Fruit fly (Drosophila melanogaster) whole organism, embryonic: Measurements from ENCODE around the gene Ir75d.

ENCODE experiments used
- ATbp ChIP-seq: fragments of 200-800 bp; sonication (Bioruptor generic); optimal IDR thresholded peaks from 2 replicates; lab custom pipeline; 2017; ENCODE audit warnings: missing biosample characterization, mild to moderate bottlenecking, missing genetic modification characterization, missing genetic modification reagents
- Aef1 ChIP-seq: fragments of 200-800 bp; sonication (Bioruptor generic); IDR thresholded peaks from 3 replicates; pipeline ENCODE4 v1.3.6; 2022; ENCODE audit warnings: missing biosample characterization, missing genetic modification characterization
- Antp ChIP-seq: fragments of 200-800 bp; sonication (Bioruptor generic); optimal IDR thresholded peaks from 3 replicates; lab custom pipeline; 2016; ENCODE audit warnings: missing biosample characterization, missing genetic modification characterization
- Asciz ChIP-seq: fragments of 200-800 bp; sonication (Bioruptor generic); optimal IDR thresholded peaks from 2 replicates; lab custom pipeline; 2017; ENCODE audit warnings: missing biosample characterization, mild to moderate bottlenecking, missing genetic modification characterization, missing genetic modification reagents
- CG10209 ChIP-seq: fragments of 200-800 bp; sonication (Bioruptor generic); optimal IDR thresholded peaks from 3 replicates; lab custom pipeline; 2017; ENCODE audit warnings: missing biosample characterization, mild to moderate bottlenecking, missing genetic modification characterization, missing genetic modification reagents
- CG1024 ChIP-seq: fragments of 200-800 bp; sonication (Bioruptor generic); IDR thresholded peaks from 2 replicates; pipeline ENCODE4 v1.3.6; 2022; ENCODE audit warnings: missing biosample characterization, missing genetic modification characterization
- CG10431 ChIP-seq: fragments of 200-800 bp; sonication (Bioruptor generic); optimal IDR thresholded peaks from 3 replicates; lab custom pipeline; 2018; ENCODE audit warnings: missing biosample characterization, mild to moderate bottlenecking, missing genetic modification characterization
- CG11085 ChIP-seq: fragments of 200-800 bp; sonication (Bioruptor generic); IDR thresholded peaks from 2 replicates; pipeline ENCODE4 v1.3.6; 2022; ENCODE audit warnings: missing biosample characterization, missing genetic modification characterization
- CG11247 ChIP-seq: fragments of 200-800 bp; sonication (Bioruptor generic); IDR thresholded peaks from 2 replicates; pipeline ENCODE4 v1.3.6; 2022; ENCODE audit warnings: missing biosample characterization, missing genetic modification characterization
- CG11456 ChIP-seq: fragments of 200-800 bp; sonication (Bioruptor generic); IDR thresholded peaks from 3 replicates; pipeline ENCODE4 v1.3.6; 2022; ENCODE audit warnings: missing biosample characterization, missing genetic modification characterization
- CG12071 ChIP-seq: fragments of 200-800 bp; sonication (Bioruptor generic); optimal IDR thresholded peaks from 3 replicates; lab custom pipeline; 2018; ENCODE audit warnings: missing biosample characterization, mild to moderate bottlenecking, missing genetic modification characterization
- CG12942 ChIP-seq: fragments of 200-800 bp; sonication (Bioruptor generic); optimal IDR thresholded peaks from 3 replicates; lab custom pipeline; 2016; ENCODE audit warnings: missing biosample characterization, missing genetic modification characterization
- CG13775 ChIP-seq: fragments of 200-800 bp; sonication (Bioruptor generic); optimal IDR thresholded peaks from 3 replicates; lab custom pipeline; 2017; ENCODE audit warnings: missing biosample characterization, mild to moderate bottlenecking, missing genetic modification characterization
- CG15269 ChIP-seq: fragments of 200-800 bp; sonication (Bioruptor generic); optimal IDR thresholded peaks from 2 replicates; lab custom pipeline; 2018; ENCODE audit warnings: missing biosample characterization, mild to moderate bottlenecking, missing genetic modification characterization, moderate library complexity
- CG17568 ChIP-seq: fragments of 200-800 bp; sonication (Bioruptor generic); optimal IDR thresholded peaks from 2 replicates; lab custom pipeline; 2018; ENCODE audit warnings: missing biosample characterization, mild to moderate bottlenecking, missing genetic modification characterization, moderate library complexity
- CG2116 ChIP-seq: fragments of 200-800 bp; sonication (Bioruptor generic); optimal IDR thresholded peaks from 3 replicates; lab custom pipeline; 2018; ENCODE audit warnings: missing biosample characterization, mild to moderate bottlenecking, missing genetic modification characterization
- CG2120 ChIP-seq: fragments of 200-800 bp; sonication (Bioruptor generic); optimal IDR thresholded peaks from 3 replicates; lab custom pipeline; 2016; ENCODE audit warnings: missing biosample characterization, missing genetic modification characterization
- CG3065 ChIP-seq: fragments of 200-800 bp; sonication (Bioruptor generic); optimal IDR thresholded peaks from 2 replicates; lab custom pipeline; 2016; ENCODE audit warnings: missing biosample characterization, missing genetic modification characterization
- CG33213 ChIP-seq: fragments of 200-800 bp; sonication (Bioruptor generic); optimal IDR thresholded peaks from 3 replicates; lab custom pipeline; 2016; ENCODE audit warnings: missing biosample characterization, missing genetic modification characterization
- CG42726 ChIP-seq: fragments of 200-800 bp; sonication (Bioruptor generic); IDR thresholded peaks from 2 replicates; pipeline ENCODE4 v1.3.6; 2022; ENCODE audit warnings: missing biosample characterization, missing genetic modification characterization; ENCODE audit not compliant: partially characterized antibody
- CG4328 ChIP-seq: fragments of 200-800 bp; sonication (Bioruptor generic); optimal IDR thresholded peaks from 3 replicates; lab custom pipeline; 2017; ENCODE audit warnings: missing biosample characterization, missing genetic modification reagents, missing genetic modification characterization
- CG6683 ChIP-seq: fragments of 200-800 bp; sonication (Bioruptor generic); optimal IDR thresholded peaks from 2 replicates; lab custom pipeline; 2017; ENCODE audit warnings: missing biosample characterization, mild to moderate bottlenecking, missing genetic modification characterization, missing genetic modification reagents
- CG6854 ChIP-seq: fragments of 200-800 bp; sonication (Bioruptor generic); optimal IDR thresholded peaks from 3 replicates; lab custom pipeline; 2017; ENCODE audit warnings: missing biosample characterization, mild to moderate bottlenecking, missing genetic modification characterization
- CG8478 ChIP-seq: fragments of >200 bp; optimal IDR thresholded peaks from 2 replicates; lab custom pipeline; 2018
- CG9727 ChIP-seq: fragments of 200-800 bp; sonication (Bioruptor generic); optimal IDR thresholded peaks from 3 replicates; lab custom pipeline; 2017; ENCODE audit warnings: missing biosample characterization, mild to moderate bottlenecking, missing genetic modification characterization
- CG9817 ChIP-seq: fragments of 200-800 bp; sonication (Bioruptor generic); optimal IDR thresholded peaks from 2 replicates; lab custom pipeline; 2018; ENCODE audit warnings: missing biosample characterization, mild to moderate bottlenecking, missing genetic modification characterization, moderate library complexity
- CrebB ChIP-seq: fragments of 200-800 bp; sonication (Bioruptor generic); optimal IDR thresholded peaks from 3 replicates; lab custom pipeline; 2018; ENCODE audit warnings: missing biosample characterization, mild to moderate bottlenecking, missing genetic modification characterization
- Doc2 ChIP-seq: fragments of 200-800 bp; sonication (Bioruptor generic); IDR thresholded peaks from 2 replicates; pipeline ENCODE4 v1.3.6; 2022; ENCODE audit warnings: missing biosample characterization, missing genetic modification characterization
- E2f1 ChIP-seq: fragments of 200-800 bp; sonication (Bioruptor generic); IDR thresholded peaks from 2 replicates; pipeline ENCODE4 v1.3.6; 2022; ENCODE audit warnings: missing biosample characterization, missing genetic modification characterization
- HHEX ChIP-seq: fragments of 200-800 bp; sonication (Bioruptor generic); optimal IDR thresholded peaks from 3 replicates; lab custom pipeline; 2017; ENCODE audit warnings: missing biosample characterization, mild to moderate bottlenecking, missing genetic modification characterization, missing genetic modification reagents
- Hand ChIP-seq: fragments of 200-800 bp; sonication (Bioruptor generic); optimal IDR thresholded peaks from 2 replicates; lab custom pipeline; 2017; ENCODE audit warnings: mild to moderate bottlenecking, missing biosample characterization, missing genetic modification reagents, missing genetic modification characterization
- HmgZ ChIP-seq: fragments of 200-800 bp; sonication (Bioruptor generic); optimal IDR thresholded peaks from 2 replicates; lab custom pipeline; 2018; ENCODE audit warnings: missing biosample characterization, mild to moderate bottlenecking, missing genetic modification characterization
- MBD-R2 ChIP-seq: fragments of 200-800 bp; sonication (Bioruptor generic); IDR thresholded peaks from 2 replicates; pipeline ENCODE4 v1.3.6; 2022; ENCODE audit warnings: missing biosample characterization, missing genetic modification characterization
- Med ChIP-seq: fragments of 200-800 bp; sonication (Bioruptor generic); peaks from one replicate; lab custom pipeline; 2016; ENCODE audit warnings: missing biosample characterization, missing genetic modification characterization, mild to moderate bottlenecking, inconsistent platforms, moderate library complexity
- NC2α ChIP-seq: fragments of 200-800 bp; sonication (Bioruptor generic); optimal IDR thresholded peaks from 2 replicates; lab custom pipeline; 2016; ENCODE audit warnings: missing biosample characterization, missing genetic modification characterization
- Nf-YC ChIP-seq: fragments of 200-800 bp; optimal IDR thresholded peaks from 3 replicates; lab custom pipeline; 2019; ENCODE audit warnings: missing biosample characterization, mild to moderate bottlenecking, missing genetic modification characterization, moderate library complexity
- Tbp ChIP-seq: fragments of >200 bp; optimal IDR thresholded peaks from 2 replicates; lab custom pipeline; 2018; ENCODE audit warnings: missing biosample characterization, missing genetic modification characterization
- Trl ChIP-seq, 3 experiments: fragments of >200 bp in 2 of 3; fragments of 200-800 bp in 1 of 3; sonication (Bioruptor generic) in 1 of 3; optimal IDR thresholded peaks; 2 replicates in 1 of 3; 3 replicates in 2 of 3; lab custom pipeline; 2016 to 2017; ENCODE audit warnings: missing biosample characterization in 1 of 3, missing genetic modification characterization in 1 of 3
- Usf ChIP-seq: fragments of 200-800 bp; sonication (Bioruptor generic); optimal IDR thresholded peaks from 2 replicates; lab custom pipeline; 2017; ENCODE audit warnings: missing genotype, missing biosample characterization, missing genetic modification characterization
- Xrp1 ChIP-seq: fragments of 200-800 bp; sonication (Bioruptor generic); IDR thresholded peaks from 2 replicates; pipeline ENCODE4 v1.3.6; 2022; ENCODE audit warnings: missing biosample characterization, missing genetic modification characterization
- btn ChIP-seq: fragments of 200-800 bp; sonication (Bioruptor generic); optimal IDR thresholded peaks from 2 replicates; lab custom pipeline; 2016; ENCODE audit warnings: missing biosample characterization, missing genetic modification characterization
- gt ChIP-seq: fragments of 200-800 bp; sonication (Bioruptor generic); IDR thresholded peaks from 2 replicates; pipeline ENCODE4 v1.3.6; 2022; ENCODE audit warnings: missing biosample characterization, missing genetic modification characterization
- ind ChIP-seq: fragments of 200-800 bp; sonication (Bioruptor generic); optimal IDR thresholded peaks from 3 replicates; lab custom pipeline; 2016; ENCODE audit warnings: missing biosample characterization, missing genetic modification characterization
- klu ChIP-seq: fragments of 200-800 bp; sonication (Bioruptor generic); IDR thresholded peaks from 2 replicates; pipeline ENCODE4 v1.3.6; 2022; ENCODE audit warnings: missing biosample characterization, missing genetic modification characterization
- lilli ChIP-seq: fragments of 200-800 bp; sonication (Bioruptor generic); optimal IDR thresholded peaks from 3 replicates; lab custom pipeline; 2016; ENCODE audit warnings: missing biosample characterization, missing genetic modification characterization
- nerfin-2 ChIP-seq: fragments of 200-800 bp; sonication (Bioruptor generic); IDR thresholded peaks from 2 replicates; pipeline ENCODE4 v1.3.6; 2022; ENCODE audit warnings: missing biosample characterization, missing genetic modification characterization; ENCODE audit not compliant: partially characterized antibody
- otp ChIP-seq: fragments of 200-800 bp; sonication (Bioruptor generic); IDR thresholded peaks from 3 replicates; pipeline ENCODE4, ENCODE4 v1.3.6; 2022; ENCODE audit warnings: missing biosample characterization, missing genetic modification characterization
- repo ChIP-seq: fragments of 200-800 bp; sonication (Bioruptor generic); optimal IDR thresholded peaks from 2 replicates; lab custom pipeline; 2016; ENCODE audit warnings: missing biosample characterization, missing genetic modification characterization
- schlank ChIP-seq: fragments of 200-800 bp; sonication (Bioruptor generic); optimal IDR thresholded peaks from 2 replicates; lab custom pipeline; 2018; ENCODE audit warnings: missing biosample characterization, mild to moderate bottlenecking, missing genetic modification characterization
- tap ChIP-seq: fragments of 200-800 bp; optimal IDR thresholded peaks from 3 replicates; lab custom pipeline; 2019; ENCODE audit warnings: missing biosample characterization, mild to moderate bottlenecking, missing genetic modification characterization, moderate library complexity
- tin ChIP-seq: fragments of 200-800 bp; sonication (Bioruptor generic); optimal IDR thresholded peaks from 3 replicates; lab custom pipeline; 2016; ENCODE audit warnings: missing biosample characterization, missing genetic modification characterization
- twi ChIP-seq: fragments of 200-800 bp; optimal IDR thresholded peaks from 2 replicates; lab custom pipeline; 2019; ENCODE audit warnings: missing biosample characterization, mild to moderate bottlenecking, missing genetic modification characterization, moderate library complexity

Gene Ir75d

dm6 chr3L:18898086-18898470 lies 12.9 kb downstream of the Ir75d start, which contains the start of gene CG3902 (continued):
- TF ChIP-seq CG11085 (no peak), Aef1 (no peak), CG12071 (GFP tag; lab: Kevin White, UChicago) (peak; percentile 37), Xrp1 (no peak; the same call in 1 of the 2 replicates), CG11456 (GFP tag; lab: Robert Waterston, UW) (no peak), CG10431 (GFP tag; lab: Kevin White, UChicago) (no peak), CG17568 (peak; percentile 49), CG11247 (GFP tag; lab: Robert Waterston, UW) (0 out of 2 replicates have a peak, but pooled peaks have one; percentile 28), ATbp (GFP tag; lab: Kevin White, UChicago) (no peak), Asciz (GFP tag; lab: Kevin White, UChicago) (no peak), repo (GFP tag; lab: Kevin White, UChicago) (no peak), CG2120 (GFP tag; lab: Kevin White, UChicago) (peak; percentile 3), CG4328 (GFP tag; lab: Kevin White, UChicago) (no peak), tin (GFP tag; lab: Kevin White, UChicago) (no peak), Doc2 (no peak), CG2116 (GFP tag; lab: Kevin White, UChicago) (no peak), CG15269 (tag; lab: Kevin White, UChicago) (peak; percentile 25), CG10209 (GFP tag; lab: Kevin White, UChicago) (no peak), E2f1 (no peak), ind (GFP tag; lab: Kevin White, UChicago) (no peak), Usf (no peak), otp (GFP tag; lab: Robert Waterston, UW) (no peak), CG8478 (lab: Kevin White, UChicago) (no peak), CG13775 (GFP tag; lab: Kevin White, UChicago) (no peak), nerfin-2 (GFP tag; lab: Robert Waterston, UW) (no peak), MBD-R2 (0 out of 2 replicates have a peak, but pooled peaks have one; percentile 8), NC2α (GFP tag; lab: Kevin White, UChicago) (no peak), CG33213 (GFP tag; lab: Kevin White, UChicago) (peak; percentile 7), lilli (GFP tag; lab: Kevin White, UChicago) (peak; percentile 70), HmgZ (tag; lab: Kevin White, UChicago) (peak; percentile 63), gt (GFP tag; lab: Robert Waterston, UW) (no peak), HHEX (GFP tag; lab: Kevin White, UChicago) (peak; percentile 45), CG6683 (GFP tag; lab: Kevin White, UChicago) (no peak), Trl (optimal IDR thresholded peaks at IDR 0.05; lab: Kevin White, UChicago) (no peak), Trl (GFP tag; optimal IDR thresholded peaks at IDR 0.05; lab: Kevin White, UChicago) (no peak), btn (no peak), Nf-YC (no peak), klu (no peak), CG9727 (GFP tag; lab: Kevin White, UChicago) (no peak), CG3065 (GFP tag; lab: Kevin White, UChicago) (peak; percentile 19), CG9817 (tag; lab: Kevin White, UChicago) (no peak), Med (GFP tag; lab: Kevin White, UChicago) (peak; percentile 92), CG6854 (GFP tag; lab: Kevin White, UChicago) (peak; percentile 10), Antp (no peak), CG12942 (GFP tag; lab: Kevin White, UChicago) (no peak), twi (tag; lab: Kevin White, UChicago) (no peak), CrebB (tag; lab: Kevin White, UChicago) (peak; percentile 27), Hand (GFP tag; lab: Kevin White, UChicago) (peak; percentile 49), CG1024 (no peak), schlank (tag; lab: Kevin White, UChicago) (no peak), CG42726 (GFP tag; lab: Robert Waterston, UW) (peak; percentile 28; the same call in 1 of the 2 replicates), tap (tag; lab: Kevin White, UChicago) (no peak), Tbp (GFP tag; lab: Kevin White, UChicago) (no peak)
